Fruit fly (Drosophila melanogaster) whole organism, wandering third instar larva: ENCODE data around the gene sgl.

Source experiments
- CG32264 ChIP-seq: fragments of 200-800 bp; sonication (Bioruptor generic); optimal IDR thresholded peaks from 2 replicates; lab custom pipeline; 2016; ENCODE audit warnings: missing biosample characterization, missing genetic modification characterization
- CG9705 ChIP-seq: fragments of 200-800 bp; sonication (Bioruptor generic); optimal IDR thresholded peaks from 2 replicates; lab custom pipeline; 2018; ENCODE audit warnings: missing biosample characterization, mild to moderate bottlenecking, missing genetic modification characterization
- Dfd ChIP-seq: fragments of >200 bp; optimal IDR thresholded peaks from 2 replicates; lab custom pipeline; 2017; ENCODE audit warnings: missing biosample characterization, missing genetic modification characterization
- Dif ChIP-seq: fragments of 200-275, 200-300 bp; sonication (Bioruptor generic); optimal IDR thresholded peaks from 2 replicates; lab custom pipeline; 2018; ENCODE audit warnings: missing biosample characterization, missing genetic modification characterization; ENCODE audit not compliant: partially characterized antibody
- GATAd ChIP-seq: sonication (Bioruptor generic); optimal IDR thresholded peaks from 2 replicates; lab custom pipeline; 2016; ENCODE audit warnings: missing biosample characterization, missing genetic modification characterization
- HLH106 ChIP-seq: fragments of 200-800 bp; optimal IDR thresholded peaks from 3 replicates; lab custom pipeline; 2019; ENCODE audit warnings: missing biosample characterization, mild to moderate bottlenecking, missing genetic modification characterization, moderate library complexity
- Hr78 ChIP-seq: fragments of >200 bp; optimal IDR thresholded peaks from 2 replicates; lab custom pipeline; 2017; ENCODE audit warnings: missing biosample characterization, missing genetic modification characterization
- Hr83 ChIP-seq: fragments of 200-300 bp; sonication (Bioruptor generic); optimal IDR thresholded peaks from 2 replicates; lab custom pipeline; 2016; ENCODE audit warnings: missing biosample characterization, mild to moderate bottlenecking, missing genetic modification characterization, moderate library complexity; ENCODE audit not compliant: poor library complexity, severe bottlenecking
- Jra ChIP-seq: sonication (Bioruptor generic); optimal IDR thresholded peaks from 2 replicates; lab custom pipeline; 2016; ENCODE audit warnings: missing biosample characterization, missing genetic modification characterization
- Mio ChIP-seq: sonication (Bioruptor generic); optimal IDR thresholded peaks from 2 replicates; lab custom pipeline; 2016; ENCODE audit warnings: missing biosample characterization, missing genetic modification characterization
- Myc ChIP-seq: fragments of >200 bp; optimal IDR thresholded peaks from 2 replicates; lab custom pipeline; 2017
- OdsH ChIP-seq: fragments of 200-800 bp; sonication (Bioruptor generic); optimal IDR thresholded peaks from 2 replicates; lab custom pipeline; 2016; ENCODE audit warnings: missing biosample characterization, mild to moderate bottlenecking, missing genetic modification characterization
- Rel ChIP-seq, 2 experiments: fragments of 200-800 bp; sonication (Bioruptor generic) in 1 of 2; optimal IDR thresholded peaks; 2 replicates in 1 of 2; 3 replicates in 1 of 2; lab custom pipeline; 2016 to 2019; ENCODE audit warnings: mild to moderate bottlenecking in 2 of 2, missing biosample characterization in 2 of 2, missing genetic modification characterization in 2 of 2, moderate library complexity in 1 of 2
- Sp1 ChIP-seq: fragments of 200-800 bp; sonication (Bioruptor generic); optimal IDR thresholded peaks from 3 replicates; lab custom pipeline; 2019; ENCODE audit warnings: missing biosample characterization, mild to moderate bottlenecking, missing genetic modification characterization, moderate library complexity
- Vsx2 ChIP-seq: fragments of 200-300, 225-300 bp; sonication (Bioruptor generic); optimal IDR thresholded peaks from 2 replicates; lab custom pipeline; 2018; ENCODE audit warnings: missing biosample characterization, missing genetic modification characterization; ENCODE audit not compliant: partially characterized antibody
- br ChIP-seq: fragments of 200-800 bp; sonication (Bioruptor generic); optimal IDR thresholded peaks from 2 replicates; lab custom pipeline; 2016; ENCODE audit warnings: missing biosample characterization, missing genetic modification characterization
- brk ChIP-seq: fragments of 200-800 bp; sonication (Bioruptor generic); optimal IDR thresholded peaks from 2 replicates; lab custom pipeline; 2016; ENCODE audit warnings: missing biosample characterization, mild to moderate bottlenecking, missing genetic modification characterization
- dl ChIP-seq, 2 experiments: fragments of 175-275, 200-275 bp in 1 of 2; fragments of 200-275 bp in 1 of 2; sonication (Bioruptor generic); optimal IDR thresholded peaks; lab custom pipeline; 2018; ENCODE audit warnings: mild to moderate bottlenecking in 2 of 2, missing biosample characterization in 2 of 2, missing genetic modification characterization in 2 of 2, moderate library complexity in 2 of 2; ENCODE audit not compliant: partially characterized antibody in 2 of 2, insufficient read depth in 1 of 2
- dmrt93B ChIP-seq: fragments of 200-800 bp; sonication (Bioruptor generic); optimal IDR thresholded peaks from 2 replicates; lab custom pipeline; 2018; ENCODE audit warnings: missing biosample characterization, mild to moderate bottlenecking, missing genetic modification characterization
- dsf ChIP-seq: sonication (Bioruptor generic); optimal IDR thresholded peaks from 2 replicates; lab custom pipeline; 2016; ENCODE audit warnings: missing biosample characterization, missing genetic modification characterization, borderline replicate concordance
- ey ChIP-seq: fragments of 200-800 bp; sonication (Bioruptor generic); optimal IDR thresholded peaks from 2 replicates; lab custom pipeline; 2016; ENCODE audit warnings: missing biosample characterization, missing genetic modification characterization
- foxo ChIP-seq, 2 experiments: fragments of 200-800 bp; sonication (Bioruptor generic); optimal IDR thresholded peaks; 2 replicates in 1 of 2; 3 replicates in 1 of 2; lab custom pipeline; 2016 to 2017; ENCODE audit warnings: missing biosample characterization in 2 of 2, missing genetic modification characterization in 2 of 2
- fru ChIP-seq: fragments of 200-800 bp; sonication (Bioruptor generic); optimal IDR thresholded peaks from 3 replicates; lab custom pipeline; 2016; ENCODE audit warnings: missing biosample characterization, mild to moderate bottlenecking, missing genetic modification characterization
- h ChIP-seq: fragments of 200-800 bp; sonication (Bioruptor generic); optimal IDR thresholded peaks from 3 replicates; lab custom pipeline; 2016; ENCODE audit warnings: missing biosample characterization, mild to moderate bottlenecking, missing genetic modification characterization
- jim ChIP-seq: fragments of 175-275, 200-325 bp; sonication (Bioruptor generic); optimal IDR thresholded peaks from 2 replicates; lab custom pipeline; 2016; ENCODE audit warnings: missing biosample characterization, mild to moderate bottlenecking, missing genetic modification characterization
- lola ChIP-seq: fragments of >200 bp; optimal IDR thresholded peaks from 2 replicates; lab custom pipeline; 2017; ENCODE audit warnings: missing biosample characterization, missing genetic modification characterization
- pan ChIP-seq: fragments of >200 bp; optimal IDR thresholded peaks from 2 replicates; lab custom pipeline; 2017
- psq ChIP-seq: fragments of 200-800 bp; sonication (Bioruptor generic); optimal IDR thresholded peaks from 3 replicates; lab custom pipeline; 2017; ENCODE audit warnings: missing biosample characterization, mild to moderate bottlenecking, missing genetic modification characterization, moderate library complexity
- rgr ChIP-seq: fragments of 200-800 bp; sonication (Bioruptor generic); optimal IDR thresholded peaks from 3 replicates; lab custom pipeline; 2016; ENCODE audit warnings: missing biosample characterization, mild to moderate bottlenecking, missing genetic modification characterization
- sage ChIP-seq: fragments of 200-800 bp; sonication (Bioruptor generic); optimal IDR thresholded peaks from 2 replicates; lab custom pipeline; 2016; ENCODE audit warnings: missing biosample characterization, mild to moderate bottlenecking, missing genetic modification characterization
- sv ChIP-seq: fragments of 200-800 bp; sonication (Bioruptor generic); optimal IDR thresholded peaks from 3 replicates; lab custom pipeline; 2016; ENCODE audit warnings: missing biosample characterization, missing genetic modification characterization
- tai ChIP-seq: sonication (Bioruptor generic); optimal IDR thresholded peaks from 2 replicates; lab custom pipeline; 2016; ENCODE audit warnings: missing biosample characterization, missing genetic modification characterization
- usp ChIP-seq: fragments of >200 bp; optimal IDR thresholded peaks from 2 replicates; lab custom pipeline; 2017; ENCODE audit warnings: missing biosample characterization, missing genetic modification characterization
- woc ChIP-seq: sonication (Bioruptor generic); optimal IDR thresholded peaks from 2 replicates; lab custom pipeline; 2016; ENCODE audit warnings: missing biosample characterization, mild to moderate bottlenecking, missing genetic modification characterization

sgl gene

dm6 chr3L:6947188-6947971 is 17.2 kb downstream of the sgl start:
- TF ChIP-seq dmrt93B (GFP tag; lab: Kevin White, UChicago) (no peak), Dfd (peak; percentile 94)

dm6 chr3L:6945357-6945756 is 19.2 kb downstream of the sgl start:
- TF ChIP-seq woc (GFP tag; lab: Kevin White, UChicago), result no peak
- no peak for TF ChIP-seq Sp1
- no peak for TF ChIP-seq lola
- no peak for TF ChIP-seq sage (GFP tag; lab: Kevin White, UChicago)
- TF ChIP-seq Dif, result no peak
- no peak for TF ChIP-seq Jra (GFP tag; lab: Kevin White, UChicago)
- TF ChIP-seq HLH106 (tag; lab: Kevin White, UChicago), result no peak
- TF ChIP-seq Dfd, result no peak
- no peak for TF ChIP-seq psq
- TF ChIP-seq Vsx2 (GFP tag; lab: Kevin White, UChicago), result no peak
- no peak for TF ChIP-seq usp
- no peak for TF ChIP-seq h
- no peak for TF ChIP-seq Hr78
- no peak for TF ChIP-seq rgr (GFP tag; lab: Kevin White, UChicago)
- TF ChIP-seq CG9705 (GFP tag; lab: Kevin White, UChicago), result no peak
- no peak for TF ChIP-seq sv (GFP tag; lab: Kevin White, UChicago)
- no peak for TF ChIP-seq pan

DNA sequence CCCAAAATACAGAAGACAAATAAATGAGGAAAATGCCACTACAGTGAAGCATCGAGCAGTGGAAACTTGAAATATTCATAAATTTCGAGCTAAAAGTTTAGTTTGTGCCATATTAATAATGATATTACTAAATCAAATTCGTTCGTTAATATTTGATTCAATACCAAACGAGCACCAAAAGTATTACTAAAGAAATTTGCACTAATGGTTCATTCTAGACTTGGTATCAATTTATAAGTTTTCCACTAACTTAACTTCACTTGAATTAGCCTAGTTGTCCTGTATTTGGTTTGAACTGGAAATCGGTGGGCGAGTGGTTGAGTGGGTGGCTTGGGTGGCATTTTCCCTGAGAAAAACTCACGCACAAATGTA is 20.6 kb downstream of the sgl start:
- TF ChIP-seq dsf (GFP tag; lab: Kevin White, UChicago) (no peak), CG32264 (no peak), brk (GFP tag; lab: Kevin White, UChicago) (no peak), pan (no peak), br (GFP tag; lab: Kevin White, UChicago) (no peak), CG9705 (GFP tag; lab: Kevin White, UChicago) (no peak), Mio (no peak), foxo (GFP tag; optimal IDR thresholded peaks at IDR 0.05; lab: Kevin White, UChicago) (no peak), HLH106 (tag; lab: Kevin White, UChicago) (no peak), dmrt93B (GFP tag; lab: Kevin White, UChicago) (no peak), Dif (no peak), Rel (GFP tag; optimal IDR thresholded peaks at IDR 0.05; lab: Kevin White, UChicago) (no peak), Rel (tag; optimal IDR thresholded peaks at IDR 0.05; lab: Kevin White, UChicago) (no peak)

dm6 chr3L:6943204-6943947 is 21.2 kb downstream of the sgl start:
- no peak for TF ChIP-seq Dif
- no peak for TF ChIP-seq GATAd (GFP tag; lab: Kevin White, UChicago)
- TF ChIP-seq Myc (lab: Kevin White, UChicago), result no peak
- TF ChIP-seq lola, result no peak
- TF ChIP-seq jim (GFP tag; lab: Kevin White, UChicago), result no peak
- TF ChIP-seq rgr (GFP tag; lab: Kevin White, UChicago), result no peak
- TF ChIP-seq Hr78, result no peak
- TF ChIP-seq woc (GFP tag; lab: Kevin White, UChicago), result no peak
- TF ChIP-seq CG9705 (GFP tag; lab: Kevin White, UChicago), result no peak
- no peak for TF ChIP-seq tai (GFP tag; lab: Kevin White, UChicago)
- TF ChIP-seq psq, result no peak
- TF ChIP-seq sage (GFP tag; lab: Kevin White, UChicago), result no peak
- no peak for TF ChIP-seq fru (GFP tag; lab: Kevin White, UChicago)
- TF ChIP-seq dl (GFP tag; optimal IDR thresholded peaks at IDR 0.05; lab: Kevin White, UChicago; ENCODE audit: insufficient read depth in 1 of 2, partially characterized antibody in 2 of 2), result no peak
- TF ChIP-seq pan, result no peak
- TF ChIP-seq Rel (GFP tag; optimal IDR thresholded peaks at IDR 0.05; lab: Kevin White, UChicago), result no peak
- no peak for TF ChIP-seq Rel (tag; optimal IDR thresholded peaks at IDR 0.05; lab: Kevin White, UChicago)
- TF ChIP-seq, all 38 proteins: peak for 0

- TF ChIP-seq br (GFP tag; lab: Kevin White, UChicago), result no peak
- no peak for TF ChIP-seq Vsx2 (GFP tag; lab: Kevin White, UChicago)
- TF ChIP-seq psq, result no peak
- no peak for TF ChIP-seq lola
- TF ChIP-seq h, result no peak
- TF ChIP-seq Myc (lab: Kevin White, UChicago), result no peak
- no peak for TF ChIP-seq Sp1
- no peak for TF ChIP-seq Rel (GFP tag; optimal IDR thresholded peaks at IDR 0.05; lab: Kevin White, UChicago)
- no peak for TF ChIP-seq Rel (tag; optimal IDR thresholded peaks at IDR 0.05; lab: Kevin White, UChicago)
- no peak for TF ChIP-seq Dfd
- no peak for TF ChIP-seq Hr83 (GFP tag; lab: Kevin White, UChicago)
- no peak for TF ChIP-seq ey (GFP tag; lab: Kevin White, UChicago)
- TF ChIP-seq tai (GFP tag; lab: Kevin White, UChicago), result no peak
- TF ChIP-seq OdsH (GFP tag; lab: Kevin White, UChicago), result no peak
- TF ChIP-seq foxo (GFP tag; optimal IDR thresholded peaks at IDR 0.05; lab: Kevin White, UChicago), result no peak
- TF ChIP-seq dl (GFP tag; optimal IDR thresholded peaks at IDR 0.05; lab: Kevin White, UChicago; ENCODE audit: insufficient read depth in 1 of 2, partially characterized antibody in 2 of 2), result no peak
Measured at dm6 chr3L:6942831-6943114, 21.8 kb downstream of the sgl start, which contains the start of gene tow. TSS of gene tow (plus strand) at chr3L:6942856.
